Worm (Caenorhabditis elegans): ENCODE measurements around the gene ttb-1.

DNA sequence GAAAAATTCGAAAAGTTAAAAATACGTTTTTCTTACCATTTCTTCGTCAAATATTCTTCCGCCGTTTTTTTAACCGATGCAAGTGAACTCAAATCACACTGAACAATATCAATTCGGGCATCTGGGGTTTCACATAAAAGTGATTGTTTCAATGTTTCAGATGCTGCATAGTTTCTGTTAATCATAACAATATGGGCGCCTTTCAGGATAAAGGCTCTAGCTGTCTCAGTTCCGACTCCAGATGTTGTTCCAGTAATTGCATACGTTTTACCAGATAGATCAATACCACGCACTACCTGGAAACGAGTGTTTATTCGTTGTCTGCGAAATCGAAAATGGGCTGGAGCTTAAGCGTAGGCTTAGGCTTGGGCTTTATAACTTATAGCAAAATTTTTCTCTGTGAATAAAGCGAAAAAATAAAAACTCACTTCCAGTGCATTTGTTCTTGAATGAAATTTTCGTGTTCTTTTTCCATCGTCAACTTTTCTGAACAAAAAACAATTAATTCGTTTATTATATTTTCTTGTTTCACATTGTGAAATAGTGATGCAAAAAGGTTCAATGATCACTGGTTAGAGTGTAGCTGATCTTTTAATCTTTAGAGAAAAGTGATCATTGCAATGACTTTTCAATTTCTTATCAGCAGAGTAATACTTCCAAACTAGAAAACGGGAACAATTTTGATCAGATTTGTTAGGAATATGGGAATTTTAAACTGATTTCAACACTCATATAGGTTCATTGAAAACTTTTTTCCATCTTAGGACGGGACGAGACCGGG lies 55.0 kb downstream of the ttb-1 start:
- no peak for TF ChIP-seq akir-1 (GFP tag; optimal IDR thresholded peaks at IDR 0.05)
- no peak for TF ChIP-seq hrde-1 (tag; optimal IDR thresholded peaks at IDR 0.05; ENCODE audit: borderline replicate concordance)
- TF ChIP-seq unc-62 (GFP tag; optimal IDR thresholded peaks at IDR 0.05) = no peak
- no peak for TF ChIP-seq tbp1 (GFP tag; optimal IDR thresholded peaks at IDR 0.05)
- no peak for TF ChIP-seq T07F8.4 (tag; optimal IDR thresholded peaks at IDR 0.05)
- TF ChIP-seq let-607 (tag; optimal IDR thresholded peaks at IDR 0.05) = no peak
- no peak for TF ChIP-seq ztf-6 (GFP tag; IDR thresholded peaks at IDR 0.05)
- no peak for TF ChIP-seq unc-130 (GFP tag; optimal IDR thresholded peaks at IDR 0.05)
- no peak for TF ChIP-seq dpl-1 (GFP tag; optimal IDR thresholded peaks at IDR 0.05)
